Worm (Caenorhabditis elegans) whole organism, L2 larva: Measurements from ENCODE around the gene kgb-2.

Experiments
- C34F6.9 ChIP-seq: fragments of 150-350 bp; optimal IDR thresholded peaks from 2 replicates; lab custom pipeline; 2014; ENCODE audit warnings: missing biosample characterization, missing genetic modification characterization
- F13H6.1 ChIP-seq: sonication (generic microtip); optimal IDR thresholded peaks from 2 replicates; lab custom pipeline; 2016; ENCODE audit warnings: missing genetic modification characterization, missing compliant biosample characterization
- R02D3.7 ChIP-seq: fragments of 150-350 bp; optimal IDR thresholded peaks from 2 replicates; lab custom pipeline; 2014; ENCODE audit warnings: missing biosample characterization, missing genetic modification characterization
- Y55F3AM.14 ChIP-seq: fragments of 200-800 bp; sonication (Bioruptor generic); optimal IDR thresholded peaks from 2 replicates; lab custom pipeline; 2018; ENCODE audit warnings: mild to moderate bottlenecking, missing genetic modification characterization, missing compliant biosample characterization
- ZK546.5 ChIP-seq: sonication (generic microtip); optimal IDR thresholded peaks from 2 replicates; lab custom pipeline; 2017; ENCODE audit warnings: missing biosample characterization, missing genetic modification characterization
- alr-1 ChIP-seq: fragments of 150-350 bp; optimal IDR thresholded peaks from 2 replicates; lab custom pipeline; 2014; ENCODE audit warnings: missing biosample characterization, missing genetic modification characterization
- aly-2 ChIP-seq: fragments of 150-350 bp; optimal IDR thresholded peaks from 2 replicates; lab custom pipeline; 2014; ENCODE audit warnings: missing biosample characterization, missing genetic modification characterization
- blmp-1 ChIP-seq: sonication (generic microtip); optimal IDR thresholded peaks from 2 replicates; lab custom pipeline; 2017; ENCODE audit warnings: missing genetic modification characterization, mild to moderate bottlenecking, missing compliant biosample characterization, antibody characterized with exemption, moderate library complexity; ENCODE audit not compliant: insufficient read depth
- ceh-82 ChIP-seq: fragments of 150-350 bp; optimal IDR thresholded peaks from 2 replicates; lab custom pipeline; 2014; ENCODE audit warnings: missing biosample characterization, missing genetic modification characterization
- crh-2 ChIP-seq: sonication (generic microtip); optimal IDR thresholded peaks from 2 replicates; lab custom pipeline; 2017; ENCODE audit warnings: missing biosample characterization, missing genetic modification characterization
- egl-27 ChIP-seq: sonication (generic microtip); optimal IDR thresholded peaks from 3 replicates; lab custom pipeline; 2017; ENCODE audit warnings: missing biosample characterization, missing genetic modification reagents, missing genetic modification characterization
- elt-3 ChIP-seq: sonication (generic microtip); optimal IDR thresholded peaks from 2 replicates; lab custom pipeline; 2017; ENCODE audit warnings: missing biosample characterization, missing genetic modification characterization
- fos-1 ChIP-seq: fragments of 150-350 bp; optimal IDR thresholded peaks from 2 replicates; lab custom pipeline; 2014; ENCODE audit warnings: missing biosample characterization, missing genetic modification characterization
- gmeb-1 ChIP-seq: fragments of 150-350 bp; optimal IDR thresholded peaks from 2 replicates; lab custom pipeline; 2014; ENCODE audit warnings: missing biosample characterization, missing genetic modification characterization
- lin-39 ChIP-seq: fragments of 150-350 bp; optimal IDR thresholded peaks from 2 replicates; lab custom pipeline; 2014; ENCODE audit warnings: missing biosample characterization, missing genetic modification reagents, missing genetic modification characterization
- lsy-2 ChIP-seq, 2 experiments: fragments of 150-350 bp in 1 of 2; sonication (generic microtip) in 1 of 2; optimal IDR thresholded peaks; 2 replicates each; lab custom pipeline; 2014 to 2017; ENCODE audit warnings: missing biosample characterization in 2 of 2, missing genetic modification characterization in 2 of 2
- mab-5 ChIP-seq: fragments of 150-350 bp; optimal IDR thresholded peaks from 2 replicates; lab custom pipeline; 2014; ENCODE audit warnings: missing biosample characterization, missing genetic modification characterization
- mdl-1 ChIP-seq, 2 experiments: fragments of 150-350 bp in 1 of 2; sonication (generic microtip) in 1 of 2; optimal IDR thresholded peaks; 2 replicates each; lab custom pipeline; 2017; ENCODE audit warnings: missing biosample characterization in 2 of 2, missing genetic modification characterization in 2 of 2
- nhr-11 ChIP-seq: fragments of 150-350 bp; optimal IDR thresholded peaks from 2 replicates; lab custom pipeline; 2014; ENCODE audit warnings: missing biosample characterization, missing genetic modification characterization
- nhr-12 ChIP-seq: fragments of 150-350 bp; optimal IDR thresholded peaks from 2 replicates; lab custom pipeline; 2014; ENCODE audit warnings: missing biosample characterization, missing genetic modification characterization
- nhr-129 ChIP-seq: fragments of 150-350 bp; optimal IDR thresholded peaks from 2 replicates; lab custom pipeline; 2014; ENCODE audit warnings: missing biosample characterization, missing genetic modification characterization
- nhr-21 ChIP-seq: fragments of 150-350 bp; optimal IDR thresholded peaks from 2 replicates; lab custom pipeline; 2014; ENCODE audit warnings: missing biosample characterization, missing genetic modification characterization
- nhr-23 ChIP-seq: fragments of 150-350 bp; optimal IDR thresholded peaks from 2 replicates; lab custom pipeline; 2014; ENCODE audit warnings: missing biosample characterization, missing genetic modification reagents, missing genetic modification characterization
- nhr-237 ChIP-seq: fragments of 150-350 bp; optimal IDR thresholded peaks from 2 replicates; lab custom pipeline; 2014; ENCODE audit warnings: missing biosample characterization, missing genetic modification characterization
- nhr-25 ChIP-seq: fragments of 150-350 bp; sonication (generic microtip); optimal IDR thresholded peaks from 3 replicates; lab custom pipeline; 2014; ENCODE audit warnings: missing biosample characterization, missing genetic modification characterization
- nhr-6 ChIP-seq: fragments of 150-350 bp; optimal IDR thresholded peaks from 2 replicates; lab custom pipeline; 2014; ENCODE audit warnings: missing biosample characterization, missing genetic modification characterization
- nhr-77 ChIP-seq: fragments of 150-350 bp; optimal IDR thresholded peaks from 2 replicates; lab custom pipeline; 2014; ENCODE audit warnings: missing biosample characterization, missing genetic modification characterization
- peb-1 ChIP-seq: fragments of 150-350 bp; optimal IDR thresholded peaks from 2 replicates; lab custom pipeline; 2014; ENCODE audit warnings: missing biosample characterization, missing genetic modification characterization
- sma-3 ChIP-seq: sonication (generic microtip); optimal IDR thresholded peaks from 2 replicates; lab custom pipeline; 2016; ENCODE audit warnings: missing genetic modification reagents, missing genetic modification characterization, missing compliant biosample characterization
- sma-9 ChIP-seq, 2 experiments: fragments of 150-350 bp in 1 of 2; sonication (generic microtip) in 1 of 2; optimal IDR thresholded peaks; 2 replicates each; lab custom pipeline; 2014 to 2016; ENCODE audit warnings: missing genetic modification characterization in 2 of 2, mild to moderate bottlenecking in 1 of 2, missing biosample characterization in 1 of 2, missing compliant biosample characterization in 1 of 2, missing genetic modification reagents in 1 of 2, moderate library complexity in 1 of 2
- unc-55 ChIP-seq: fragments of 150-350 bp; sonication (generic microtip); optimal IDR thresholded peaks from 3 replicates; lab custom pipeline; 2014; ENCODE audit warnings: missing biosample characterization, missing genetic modification reagents, missing genetic modification characterization
- unc-62 ChIP-seq: fragments of 150-350 bp; optimal IDR thresholded peaks from 2 replicates; lab custom pipeline; 2014; ENCODE audit warnings: missing biosample characterization, missing genetic modification reagents, missing genetic modification characterization
- ztf-1 ChIP-seq: fragments of 200-800 bp; sonication (Bioruptor generic); conservative IDR thresholded peaks from 2 replicates; pipeline ENCODE4 v1.3.6; 2022; ENCODE audit warnings: missing genetic modification characterization, missing compliant biosample characterization

The kgb-2 gene

DNA sequence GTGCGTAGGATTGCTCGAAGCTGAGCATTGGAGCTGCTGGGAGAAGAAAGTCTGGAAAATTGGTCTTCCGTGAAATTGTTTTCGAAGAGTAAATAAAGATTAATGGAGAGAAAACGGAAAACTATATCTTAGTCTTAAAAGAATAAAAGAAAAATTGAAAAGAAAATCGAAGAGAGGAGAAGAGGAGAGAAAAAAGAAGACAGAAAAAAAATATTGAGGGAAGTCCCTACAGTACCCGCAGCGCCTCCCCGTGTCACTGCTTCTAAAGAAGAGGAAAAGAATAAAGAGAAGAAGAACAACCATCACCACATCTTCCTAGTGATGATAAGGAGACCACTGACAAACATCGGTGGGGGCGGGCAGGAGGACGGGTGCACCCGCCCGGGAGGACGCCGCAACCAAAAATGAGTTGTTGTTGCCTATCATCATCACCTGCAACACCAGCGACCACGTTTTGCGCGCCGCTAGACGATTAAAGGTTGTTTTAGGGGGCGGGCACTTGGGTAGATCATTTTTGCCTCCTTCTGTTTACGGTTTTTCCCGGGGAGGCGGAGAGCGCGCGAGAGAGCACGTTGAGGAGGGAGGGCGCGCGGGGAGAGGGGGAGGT lies 42.2 kb downstream of the kgb-2 start, which contains the start of gene CC8.2:
TSS of gene CC8.2 (minus strand) at position 51 of the 607 bp plus-strand sequence.
- TF ChIP-seq gmeb-1 (tag; lab: Kevin White, UChicago) (peak; percentile 15), blmp-1 (tag; lab: Kevin White, UChicago) (peak; percentile 65), F13H6.1 (peak; percentile 11), Y55F3AM.14 (GFP tag; lab: Kevin White, UChicago) (peak; percentile 38), lsy-2 (tag; optimal IDR thresholded peaks at IDR 0.05; lab: Kevin White, UChicago) (peak in 1 of 2 experiments; percentile 15), nhr-25 (tag; lab: Kevin White, UChicago) (peak; percentile 71), nhr-129 (peak; percentile 81), sma-3 (GFP tag; lab: Kevin White, UChicago) (peak; percentile 55), nhr-21 (peak; percentile 82), ZK546.5 (tag; lab: Kevin White, UChicago) (no peak), egl-27 (tag; lab: Kevin White, UChicago) (peak; percentile 20), sma-9 (GFP tag; optimal IDR thresholded peaks at IDR 0.05; lab: Kevin White, UChicago) (peak; percentile 91), sma-9 (tag; optimal IDR thresholded peaks at IDR 0.05; lab: Kevin White, UChicago) (no peak), mdl-1 (tag; optimal IDR thresholded peaks at IDR 0.05; lab: Kevin White, UChicago) (peak; percentile 15 to 41), peb-1 (tag; lab: Kevin White, UChicago) (no peak), crh-2 (tag; lab: Kevin White, UChicago) (no peak)

DNA sequence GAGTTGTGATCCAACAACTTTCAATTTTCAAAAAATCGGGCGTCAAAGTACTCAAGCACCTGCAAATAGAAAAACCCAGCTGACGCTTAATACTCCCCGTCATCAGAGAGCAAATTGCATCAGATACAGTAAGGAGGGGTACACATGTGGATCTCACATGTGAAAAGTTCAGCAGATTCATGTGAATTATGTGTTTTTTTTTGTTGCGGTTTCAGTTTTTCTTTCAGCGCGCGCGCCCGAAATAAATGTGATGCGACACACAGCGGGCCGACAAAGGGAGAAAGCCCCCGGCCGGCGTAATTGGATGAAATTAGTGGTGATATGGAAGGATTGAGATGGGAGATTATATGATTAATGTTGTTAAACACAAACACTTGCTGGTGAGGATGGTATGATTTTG lies 45.6 kb downstream of the kgb-2 start:
- TF ChIP-seq C34F6.9 (tag; lab: Kevin White, UChicago) (no peak), sma-9 (GFP tag; optimal IDR thresholded peaks at IDR 0.05; lab: Kevin White, UChicago) (peak; percentile 44), sma-9 (tag; optimal IDR thresholded peaks at IDR 0.05; lab: Kevin White, UChicago) (no peak), nhr-129 (peak; percentile 93), aly-2 (no peak), lsy-2 (tag; optimal IDR thresholded peaks at IDR 0.05; lab: Kevin White, UChicago) (peak in 1 of 2 experiments; percentile 15), nhr-25 (tag; lab: Kevin White, UChicago) (peak; percentile 48), sma-3 (GFP tag; lab: Kevin White, UChicago) (peak; percentile 18), mdl-1 (tag; optimal IDR thresholded peaks at IDR 0.05; lab: Kevin White, UChicago) (peak in 1 of 2 experiments; percentile 8), peb-1 (tag; lab: Kevin White, UChicago) (no peak)

DNA sequence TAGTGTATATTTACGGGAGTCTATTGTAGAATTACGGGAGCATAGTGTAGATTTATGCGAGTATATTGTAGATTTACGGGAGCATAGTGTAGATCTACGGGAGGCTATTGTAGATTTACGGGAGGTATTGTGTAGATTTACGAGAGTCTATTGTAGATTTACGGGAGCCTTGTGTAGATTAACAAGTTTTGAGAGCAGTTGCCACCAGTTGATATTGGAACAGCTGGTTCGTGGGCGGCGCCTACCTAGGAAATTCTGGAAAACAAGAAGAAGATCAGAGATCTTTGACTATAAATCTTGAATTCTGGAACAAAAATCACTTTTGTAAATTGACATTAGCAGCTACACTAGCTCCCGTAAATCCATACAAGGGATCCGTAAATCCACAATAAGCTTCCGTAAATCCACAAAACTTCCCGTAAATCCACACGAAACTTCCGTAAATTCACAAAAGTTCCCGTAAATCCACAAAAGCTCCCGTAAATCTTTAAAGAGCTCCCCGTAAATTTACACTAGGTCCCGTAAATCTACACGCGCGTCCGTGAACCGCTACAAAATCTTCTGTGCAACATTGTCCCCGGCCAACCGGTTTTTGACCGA lies 46.3 kb downstream of the kgb-2 start:
- TF ChIP-seq C34F6.9 (tag; lab: Kevin White, UChicago) (no peak), blmp-1 (tag; lab: Kevin White, UChicago) (no peak), nhr-12 (tag; lab: Kevin White, UChicago) (no peak), unc-62 (GFP tag; lab: Kevin White, UChicago) (no peak), nhr-6 (tag; lab: Kevin White, UChicago) (no peak), nhr-77 (no peak), gmeb-1 (tag; lab: Kevin White, UChicago) (no peak), nhr-237 (no peak), Y55F3AM.14 (GFP tag; lab: Kevin White, UChicago) (no peak), ztf-1 (GFP tag; lab: Robert Waterston, UW) (no peak)

DNA sequence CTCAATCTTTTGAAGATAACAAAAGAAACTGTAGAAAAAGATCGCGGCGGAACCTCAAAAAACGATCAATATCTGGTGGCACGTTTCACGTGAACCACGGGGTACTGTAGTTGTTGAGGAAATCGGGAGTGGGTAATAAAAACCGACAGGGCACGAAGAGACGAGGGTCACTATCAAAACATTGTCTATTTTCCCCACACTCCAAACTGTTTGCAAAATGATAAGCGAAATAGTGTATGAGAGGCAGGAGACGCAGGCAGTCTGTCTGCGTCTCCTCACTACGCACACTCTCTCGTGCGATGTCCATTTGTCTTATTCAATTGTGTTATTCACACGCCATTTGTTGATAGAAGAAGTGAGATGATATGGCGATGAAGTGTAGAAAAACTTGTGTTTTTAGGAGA lies 46.8 kb downstream of the kgb-2 start:
- no peak for TF ChIP-seq alr-1 (tag; lab: Kevin White, UChicago)
- no peak for TF ChIP-seq mab-5 (tag; lab: Kevin White, UChicago)
- TF ChIP-seq R02D3.7 (tag; lab: Kevin White, UChicago) = no peak
- peak; percentile 6 to 65 for TF ChIP-seq mdl-1 (tag; optimal IDR thresholded peaks at IDR 0.05; lab: Kevin White, UChicago)
- TF ChIP-seq gmeb-1 (tag; lab: Kevin White, UChicago) = peak; percentile 70
- no peak for TF ChIP-seq ceh-82 (tag; lab: Kevin White, UChicago)
- no peak for TF ChIP-seq peb-1 (tag; lab: Kevin White, UChicago)
- TF ChIP-seq nhr-21 = peak; percentile 94
- no peak for TF ChIP-seq unc-62 (GFP tag; lab: Kevin White, UChicago)
- peak; percentile 64 for TF ChIP-seq F13H6.1
- TF ChIP-seq elt-3 = no peak
- TF ChIP-seq nhr-129 = peak; percentile 67
- no peak for TF ChIP-seq lin-39 (tag; lab: Kevin White, UChicago)
- peak; percentile 38 for TF ChIP-seq blmp-1 (tag; lab: Kevin White, UChicago)
- peak in 1 of 2 experiments; percentile 84 for TF ChIP-seq lsy-2 (tag; optimal IDR thresholded peaks at IDR 0.05; lab: Kevin White, UChicago)
- no peak for TF ChIP-seq nhr-237
- TF ChIP-seq sma-3 (GFP tag; lab: Kevin White, UChicago) = peak; percentile 91
- TF ChIP-seq Y55F3AM.14 (GFP tag; lab: Kevin White, UChicago) = peak; percentile 17
- TF ChIP-seq sma-9 (GFP tag; optimal IDR thresholded peaks at IDR 0.05; lab: Kevin White, UChicago) = peak; percentile 96
- no peak for TF ChIP-seq sma-9 (tag; optimal IDR thresholded peaks at IDR 0.05; lab: Kevin White, UChicago)
- TF ChIP-seq fos-1 = peak; percentile 41
- TF ChIP-seq nhr-25 (tag; lab: Kevin White, UChicago) = peak; percentile 89
- no peak for TF ChIP-seq unc-55 (GFP tag; lab: Kevin White, UChicago)
- no peak for TF ChIP-seq nhr-23 (tag; lab: Kevin White, UChicago)
- no peak for TF ChIP-seq aly-2
- TF ChIP-seq nhr-11 = no peak
- TF ChIP-seq crh-2 (tag; lab: Kevin White, UChicago) = peak; percentile 64
- TF ChIP-seq egl-27 (tag; lab: Kevin White, UChicago) = peak; percentile 32
- TF ChIP-seq nhr-6 (tag; lab: Kevin White, UChicago) = no peak
